Fruit fly (Drosophila melanogaster): ENCODE results near the gene Gr28b.

DNA sequence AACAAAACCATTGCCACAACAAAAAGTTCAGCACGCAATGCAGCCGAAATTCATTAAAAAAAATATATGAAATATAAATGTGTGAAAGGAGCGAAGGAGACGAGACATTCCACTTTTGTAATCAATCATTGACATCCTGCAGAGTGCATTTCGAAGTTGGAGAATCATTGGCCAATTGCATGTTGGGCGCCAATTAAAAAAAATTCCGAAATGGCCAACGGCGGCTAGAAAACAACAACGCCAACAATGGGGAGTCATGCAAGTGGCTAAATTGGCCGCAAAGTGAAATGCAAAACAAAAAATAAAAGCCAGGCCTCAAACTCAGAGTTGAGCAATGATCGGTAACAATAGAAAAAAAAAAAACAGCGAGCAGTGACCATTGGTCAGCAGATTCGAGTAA is 46.4 kb upstream of the Gr28b start:
- no peak for TF ChIP-seq CG15601 (tag; optimal IDR thresholded peaks at IDR 0.05)
- TF ChIP-seq dan (GFP tag; IDR thresholded peaks at IDR 0.05): no peak
- TF ChIP-seq lilli (GFP tag; optimal IDR thresholded peaks at IDR 0.05): no peak
- no peak for TF ChIP-seq chif (GFP tag; optimal IDR thresholded peaks at IDR 0.05)
- no peak for TF ChIP-seq CG11723 (GFP tag; optimal IDR thresholded peaks at IDR 0.05)
- no peak for TF ChIP-seq ara (GFP tag; IDR thresholded peaks at IDR 0.05)
